Worm (Caenorhabditis elegans) whole organism, mixed stage, embryonic: Measurements from ENCODE around the gene F39F10.2.
A peak's percentile ranks its signal among the peaks of the same experiment; 100 is the strongest.

ENCODE experiments used
- M03D4.4 ChIP-seq: sonication (generic microtip); optimal IDR thresholded peaks from 2 replicates; lab custom pipeline; 2017; ENCODE audit warnings: mild to moderate bottlenecking, missing genetic modification characterization, missing compliant biosample characterization
- bed-3 ChIP-seq: fragments of 200-800 bp; sonication (Bioruptor generic); optimal IDR thresholded peaks from 3 replicates; lab custom pipeline; 2018; ENCODE audit warnings: mild to moderate bottlenecking, missing genetic modification characterization, moderate library complexity, missing compliant biosample characterization
- blmp-1 ChIP-seq: fragments of 150-350 bp; optimal IDR thresholded peaks from 2 replicates; lab custom pipeline; 2014; ENCODE audit warnings: missing biosample characterization, missing genetic modification characterization
- ceh-39 ChIP-seq: fragments of 150-350 bp; optimal IDR thresholded peaks from 2 replicates; lab custom pipeline; 2014; ENCODE audit warnings: missing biosample characterization, missing genetic modification characterization
- ceh-43 ChIP-seq: fragments of 200-800 bp; sonication (Bioruptor generic); optimal IDR thresholded peaks from 2 replicates; lab custom pipeline; 2018; ENCODE audit warnings: mild to moderate bottlenecking, missing genetic modification characterization, moderate library complexity, missing compliant biosample characterization
- ceh-83 ChIP-seq: fragments of 200-800 bp; sonication (Bioruptor generic); optimal IDR thresholded peaks from 2 replicates; lab custom pipeline; 2018; ENCODE audit warnings: mild to moderate bottlenecking, missing genetic modification characterization, missing compliant biosample characterization
- ces-1 ChIP-seq: fragments of 150-350 bp; optimal IDR thresholded peaks from 2 replicates; lab custom pipeline; 2014; ENCODE audit warnings: missing biosample characterization, missing genetic modification reagents, missing genetic modification characterization
- cnd-1 ChIP-seq: fragments of 200-800 bp; sonication (Bioruptor generic); optimal IDR thresholded peaks from 2 replicates; lab custom pipeline; 2018; ENCODE audit warnings: mild to moderate bottlenecking, missing genetic modification characterization, missing compliant biosample characterization
- drap-1 ChIP-seq: fragments of 200-800 bp; sonication (Bioruptor generic); optimal IDR thresholded peaks from 3 replicates; lab custom pipeline; 2018; ENCODE audit warnings: mild to moderate bottlenecking, missing genetic modification characterization, missing compliant biosample characterization
- elt-1 ChIP-seq: sonication (generic microtip); optimal IDR thresholded peaks from 2 replicates; lab custom pipeline; 2017; ENCODE audit warnings: missing genetic modification characterization, mild to moderate bottlenecking, missing compliant biosample characterization, antibody characterized with exemption, moderate library complexity, borderline replicate concordance; ENCODE audit not compliant: insufficient read depth
- elt-3 ChIP-seq: fragments of 150-350 bp; optimal IDR thresholded peaks from 2 replicates; lab custom pipeline; 2014; ENCODE audit warnings: missing biosample characterization, missing genetic modification characterization
- flh-1 ChIP-seq: fragments of 200-800 bp; sonication (Bioruptor generic); optimal IDR thresholded peaks from 2 replicates; lab custom pipeline; 2018; ENCODE audit warnings: mild to moderate bottlenecking, missing genetic modification characterization, moderate library complexity, missing compliant biosample characterization
- ham-2 ChIP-seq: fragments of 200-800 bp; sonication (Bioruptor generic); optimal IDR thresholded peaks from 2 replicates; lab custom pipeline; 2018; ENCODE audit warnings: mild to moderate bottlenecking, missing genetic modification characterization, missing compliant biosample characterization
- hlh-1 ChIP-seq: fragments of 150-350 bp; optimal IDR thresholded peaks from 2 replicates; lab custom pipeline; 2014; ENCODE audit warnings: missing biosample characterization, missing genetic modification reagents, missing genetic modification characterization
- lin-13 ChIP-seq: fragments of 150-350 bp; optimal IDR thresholded peaks from 2 replicates; lab custom pipeline; 2014; ENCODE audit warnings: missing biosample characterization, missing genetic modification characterization
- lin-32 ChIP-seq: fragments of 200-800 bp; sonication (Bioruptor generic); optimal IDR thresholded peaks from 2 replicates; lab custom pipeline; 2018; ENCODE audit warnings: mild to moderate bottlenecking, missing genetic modification characterization, missing compliant biosample characterization
- lsy-2 ChIP-seq: fragments of 150-350 bp; optimal IDR thresholded peaks from 2 replicates; lab custom pipeline; 2014; ENCODE audit warnings: missing biosample characterization, missing genetic modification characterization
- mab-5 ChIP-seq: fragments of 150-350 bp; optimal IDR thresholded peaks from 2 replicates; lab custom pipeline; 2014; ENCODE audit warnings: missing biosample characterization, missing genetic modification characterization
- mep-1 ChIP-seq: fragments of 150-350 bp; optimal IDR thresholded peaks from 2 replicates; lab custom pipeline; 2017; ENCODE audit warnings: missing biosample characterization, missing genetic modification reagents, missing genetic modification characterization, inconsistent platforms
- mls-2 ChIP-seq: sonication (generic microtip); optimal IDR thresholded peaks from 2 replicates; lab custom pipeline; 2016; ENCODE audit warnings: mild to moderate bottlenecking, missing genetic modification characterization, moderate library complexity, missing compliant biosample characterization
- nhr-12 ChIP-seq: fragments of 150-350 bp; optimal IDR thresholded peaks from 2 replicates; lab custom pipeline; 2014; ENCODE audit warnings: missing biosample characterization, missing genetic modification characterization
- nhr-2 ChIP-seq: fragments of 150-350 bp; optimal IDR thresholded peaks from 2 replicates; lab custom pipeline; 2014; ENCODE audit warnings: missing biosample characterization, missing genetic modification characterization
- nhr-237 ChIP-seq: fragments of 150-350 bp; optimal IDR thresholded peaks from 2 replicates; lab custom pipeline; 2014; ENCODE audit warnings: missing biosample characterization, missing genetic modification characterization
- nhr-28 ChIP-seq: fragments of 150-350 bp; optimal IDR thresholded peaks from 2 replicates; lab custom pipeline; 2014; ENCODE audit warnings: missing biosample characterization, missing genetic modification characterization
- nhr-76 ChIP-seq: sonication (generic microtip); optimal IDR thresholded peaks from 2 replicates; lab custom pipeline; 2017; ENCODE audit warnings: missing biosample characterization, missing genetic modification characterization
- pha-4 ChIP-seq: fragments of 150-350 bp; optimal IDR thresholded peaks from 2 replicates; lab custom pipeline; 2018; ENCODE audit warnings: missing biosample characterization, missing genetic modification reagents, missing genetic modification characterization
- sem-2 ChIP-seq: fragments of 200-800 bp; sonication (Bioruptor generic); optimal IDR thresholded peaks from 2 replicates; lab custom pipeline; 2018; ENCODE audit warnings: mild to moderate bottlenecking, missing genetic modification characterization, missing compliant biosample characterization
- snpc-4 ChIP-seq: fragments of 150-350 bp; optimal IDR thresholded peaks from 2 replicates; lab custom pipeline; 2014; ENCODE audit warnings: missing biosample characterization, missing genetic modification characterization
- sptf-1 ChIP-seq: sonication (generic microtip); optimal IDR thresholded peaks from 2 replicates; lab custom pipeline; 2017; ENCODE audit warnings: mild to moderate bottlenecking, missing genetic modification characterization, moderate library complexity, missing compliant biosample characterization
- tbx-8 ChIP-seq: fragments of 200-800 bp; sonication (Bioruptor generic); optimal IDR thresholded peaks from 2 replicates; lab custom pipeline; 2018; ENCODE audit warnings: mild to moderate bottlenecking, missing genetic modification characterization, moderate library complexity, missing compliant biosample characterization
- unc-120 ChIP-seq: sonication (generic microtip); optimal IDR thresholded peaks from 2 replicates; lab custom pipeline; 2017; ENCODE audit warnings: missing genetic modification characterization, missing compliant biosample characterization; ENCODE audit not compliant: poor library complexity, severe bottlenecking
- unc-39 ChIP-seq: fragments of 150-350 bp; optimal IDR thresholded peaks from 2 replicates; lab custom pipeline; 2014; ENCODE audit warnings: missing biosample characterization, missing genetic modification characterization
- unc-62 ChIP-seq: fragments of 150-350 bp; optimal IDR thresholded peaks from 2 replicates; lab custom pipeline; 2014; ENCODE audit warnings: missing biosample characterization, missing genetic modification reagents, missing genetic modification characterization
- zip-8 ChIP-seq: fragments of 150-350 bp; optimal IDR thresholded peaks from 2 replicates; lab custom pipeline; 2014; ENCODE audit warnings: missing biosample characterization, missing genetic modification characterization
- ztf-11 ChIP-seq: fragments of 150-350 bp; optimal IDR thresholded peaks from 2 replicates; lab custom pipeline; 2014; ENCODE audit warnings: missing biosample characterization, missing genetic modification characterization

Gene F39F10.2

DNA sequence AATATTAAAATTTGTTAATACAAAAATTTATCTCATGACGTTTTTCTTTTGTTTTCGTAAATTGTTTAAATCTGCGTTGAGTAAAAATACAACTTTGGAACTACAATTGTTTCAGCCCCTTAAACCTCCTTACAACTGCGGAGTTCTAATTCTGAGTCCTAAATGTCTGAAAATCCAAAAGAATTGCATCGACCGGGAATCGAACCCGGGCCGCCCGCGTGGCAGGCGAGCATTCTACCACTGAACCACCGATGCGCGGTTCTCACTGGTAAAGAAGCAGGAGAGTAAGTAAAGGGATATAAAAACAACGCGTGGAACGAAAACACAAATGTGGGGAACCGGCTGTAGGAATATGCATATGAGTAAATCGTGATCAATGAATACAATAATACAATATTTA lies 33.4 kb downstream of the F39F10.2 start (continued):
- TF ChIP-seq drap-1 (GFP tag; lab: Kevin White, UChicago) = peak; percentile 86
- TF ChIP-seq hlh-1 (tag; lab: Kevin White, UChicago) = no peak
- peak; percentile 21 for TF ChIP-seq unc-62
- peak; percentile 93 for TF ChIP-seq ceh-83
- no peak for TF ChIP-seq blmp-1 (tag; lab: Kevin White, UChicago)
- peak; percentile 56 for TF ChIP-seq ham-2 (GFP tag; lab: Kevin White, UChicago)
- TF ChIP-seq nhr-76 (tag; lab: Kevin White, UChicago) = no peak
- no peak for TF ChIP-seq mep-1 (tag; lab: Kevin White, UChicago)
- peak; percentile 87 for TF ChIP-seq M03D4.4 (tag; lab: Kevin White, UChicago)
- no peak for TF ChIP-seq nhr-28 (tag; lab: Kevin White, UChicago)
- TF ChIP-seq ces-1 (GFP tag; lab: Kevin White, UChicago) = no peak
- TF ChIP-seq nhr-12 = no peak

- TF ChIP-seq flh-1 (no peak), ham-2 (GFP tag; lab: Kevin White, UChicago) (peak; percentile 100), hlh-1 (tag; lab: Kevin White, UChicago) (peak; percentile 99), nhr-12 (no peak), cnd-1 (tag; lab: Kevin White, UChicago) (peak; percentile 80), nhr-237 (tag; lab: Kevin White, UChicago) (peak; percentile 97), zip-8 (peak; percentile 13), nhr-28 (tag; lab: Kevin White, UChicago) (peak; percentile 45), unc-39 (tag; lab: Kevin White, UChicago) (peak; percentile 21), lsy-2 (tag; lab: Kevin White, UChicago) (peak; percentile 88), tbx-8 (GFP tag; lab: Kevin White, UChicago) (no peak), ceh-43 (GFP tag; lab: Kevin White, UChicago) (peak; percentile 42), snpc-4 (no peak), pha-4 (tag; lab: Kevin White, UChicago) (peak; percentile 98), blmp-1 (tag; lab: Kevin White, UChicago) (no peak), sem-2 (GFP tag; lab: Kevin White, UChicago) (peak; percentile 75), ceh-39 (peak; percentile 93), nhr-76 (tag; lab: Kevin White, UChicago) (no peak), ztf-11 (peak; percentile 84), unc-62 (peak; percentile 97), elt-3 (tag; lab: Kevin White, UChicago) (peak; percentile 81), nhr-2 (tag; lab: Kevin White, UChicago) (no peak), sptf-1 (tag; lab: Kevin White, UChicago) (peak; percentile 88), ces-1 (GFP tag; lab: Kevin White, UChicago) (peak; percentile 96), mab-5 (tag; lab: Kevin White, UChicago) (peak; percentile 88), lin-13 (tag; lab: Kevin White, UChicago) (peak; percentile 97), unc-120 (tag; lab: Kevin White, UChicago) (peak; percentile 90), ceh-83 (peak; percentile 85), M03D4.4 (tag; lab: Kevin White, UChicago) (peak; percentile 50), lin-32 (peak; percentile 95), bed-3 (GFP tag; lab: Kevin White, UChicago) (peak; percentile 67), mls-2 (tag; lab: Kevin White, UChicago) (peak; percentile 93), mep-1 (tag; lab: Kevin White, UChicago) (peak; percentile 95), elt-1 (tag; lab: Kevin White, UChicago) (no peak), drap-1 (GFP tag; lab: Kevin White, UChicago) (peak; percentile 82)
These were observed 35.1 kb downstream of the F39F10.2 start for ce11 chrX:16929560-16930332.

ce11 chrX:16930333-16930621 lies 35.6 kb downstream of the F39F10.2 start:
- TF ChIP-seq unc-39 (tag; lab: Kevin White, UChicago) = no peak
